Worm (Caenorhabditis elegans) whole organism, late embryonic: ENCODE results near the gene R07B1.13.

ENCODE experiments used
- ama-1 ChIP-seq: fragments of 150-350 bp; optimal IDR thresholded peaks from 2 replicates; lab custom pipeline; 2014
- dve-1 ChIP-seq: sonication (generic microtip); optimal IDR thresholded peaks from 2 replicates; lab custom pipeline; 2017; ENCODE audit warnings: antibody characterized with exemption, mild to moderate bottlenecking, missing genetic modification characterization, missing compliant biosample characterization
- lin-11 ChIP-seq: fragments of 200-800 bp; sonication (Bioruptor generic); optimal IDR thresholded peaks from 2 replicates; lab custom pipeline; 2018; ENCODE audit warnings: mild to moderate bottlenecking, missing genetic modification characterization, missing compliant biosample characterization
- nhr-11 ChIP-seq: fragments of 150-350 bp; optimal IDR thresholded peaks from 2 replicates; lab custom pipeline; 2014; ENCODE audit warnings: missing biosample characterization, missing genetic modification characterization
- odd-2 ChIP-seq: sonication (generic microtip); optimal IDR thresholded peaks from 2 replicates; lab custom pipeline; 2017; ENCODE audit warnings: antibody characterized with exemption, mild to moderate bottlenecking, missing genetic modification characterization, missing compliant biosample characterization
- pag-3 ChIP-seq: sonication (generic microtip); optimal IDR thresholded peaks from 2 replicates; lab custom pipeline; 2016; ENCODE audit warnings: missing compliant biosample characterization, missing genetic modification characterization, borderline replicate concordance
- pha-4 ChIP-seq: fragments of 150-350 bp; optimal IDR thresholded peaks from 2 replicates; lab custom pipeline; 2018; ENCODE audit warnings: missing biosample characterization, missing genetic modification reagents, missing genetic modification characterization
- pqm-1 ChIP-seq: sonication (generic microtip); optimal IDR thresholded peaks from 2 replicates; lab custom pipeline; 2016; ENCODE audit warnings: missing genetic modification characterization, missing compliant biosample characterization
- ttx-3 ChIP-seq: sonication (generic microtip); optimal IDR thresholded peaks from 2 replicates; lab custom pipeline; 2016; ENCODE audit warnings: missing genetic modification reagents, missing genetic modification characterization, missing compliant biosample characterization

DNA sequence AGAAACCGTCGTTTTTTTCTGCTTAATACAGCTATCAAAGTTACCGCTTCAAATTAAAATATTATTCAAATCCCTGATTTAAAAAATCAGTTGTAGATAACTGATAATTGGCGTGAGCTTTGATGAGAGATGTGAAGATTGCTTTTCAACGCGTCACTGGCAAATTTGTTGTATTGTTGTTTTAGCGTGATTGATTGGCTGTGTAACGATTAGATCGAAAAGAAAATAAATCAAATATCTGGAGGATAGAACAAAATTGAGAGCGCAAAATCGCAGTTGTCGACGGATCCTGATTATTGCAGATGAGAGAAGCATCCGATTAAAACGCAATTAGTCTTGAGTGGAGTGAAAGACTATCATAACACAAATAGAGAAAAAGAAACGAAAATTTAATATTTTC lies 28.8 kb upstream of the R07B1.13 start:
- TF ChIP-seq lin-11 (no peak), pqm-1 (tag; lab: Kevin White, UChicago) (no peak), odd-2 (no peak), pha-4 (no peak), dve-1 (tag; lab: Kevin White, UChicago) (no peak), pag-3 (tag; lab: Kevin White, UChicago) (no peak), ama-1 (lab: Kevin White, UChicago) (no peak), ttx-3 (tag; lab: Kevin White, UChicago) (no peak), nhr-11 (tag; lab: Kevin White, UChicago) (no peak)
